Worm (Caenorhabditis elegans) whole organism, L1 larva: ENCODE measurements around the gene srlf-32.

Experiments used
- ces-1 ChIP-seq: fragments of 150-350 bp; optimal IDR thresholded peaks from 2 replicates; lab custom pipeline; 2014; ENCODE audit warnings: missing biosample characterization, missing genetic modification reagents, missing genetic modification characterization
- ets-5 ChIP-seq: fragments of 200-800 bp; sonication (Bioruptor generic); IDR thresholded peaks from 2 replicates; pipeline ENCODE4 v1.3.6; 2022; ENCODE audit warnings: missing genetic modification characterization, missing compliant biosample characterization
- fkh-8 ChIP-seq: sonication (generic microtip); optimal IDR thresholded peaks from 2 replicates; lab custom pipeline; 2016; ENCODE audit warnings: mild to moderate bottlenecking, missing genetic modification characterization, missing compliant biosample characterization
- hpl-2 ChIP-seq: fragments of 150-350 bp; optimal IDR thresholded peaks from 2 replicates; lab custom pipeline; 2014; ENCODE audit warnings: missing biosample characterization, missing genetic modification reagents, missing genetic modification characterization
- lin-39 ChIP-seq: fragments of 150-350 bp; optimal IDR thresholded peaks from 2 replicates; lab custom pipeline; 2014; ENCODE audit warnings: missing biosample characterization, missing genetic modification reagents, missing genetic modification characterization
- lir-3 ChIP-seq: sonication (generic microtip); optimal IDR thresholded peaks from 2 replicates; lab custom pipeline; 2016; ENCODE audit warnings: mild to moderate bottlenecking, missing genetic modification characterization, moderate library complexity, missing compliant biosample characterization; ENCODE audit not compliant: poor library complexity
- nhr-11 ChIP-seq: fragments of 150-350 bp; optimal IDR thresholded peaks from 2 replicates; lab custom pipeline; 2014; ENCODE audit warnings: missing biosample characterization, missing genetic modification characterization
- nhr-85 ChIP-seq: sonication (generic microtip); peaks from one replicate; lab custom pipeline; 2016; ENCODE audit warnings: missing genetic modification characterization, inconsistent platforms, missing compliant biosample characterization
- pag-3 ChIP-seq: sonication (generic microtip); optimal IDR thresholded peaks from 2 replicates; lab custom pipeline; 2017; ENCODE audit warnings: missing genetic modification characterization, mild to moderate bottlenecking, missing compliant biosample characterization, antibody characterized with exemption, borderline replicate concordance; ENCODE audit not compliant: insufficient read depth
- snu-23 ChIP-seq: sonication (generic microtip); optimal IDR thresholded peaks from 2 replicates; lab custom pipeline; 2016; ENCODE audit warnings: missing genetic modification characterization, missing compliant biosample characterization
- unc-98 ChIP-seq: fragments of 200-800 bp; sonication (Bioruptor generic); IDR thresholded peaks from 2 replicates; pipeline ENCODE4 v1.3.6; 2022; ENCODE audit warnings: missing genetic modification characterization, missing compliant biosample characterization

srlf-32 gene

DNA sequence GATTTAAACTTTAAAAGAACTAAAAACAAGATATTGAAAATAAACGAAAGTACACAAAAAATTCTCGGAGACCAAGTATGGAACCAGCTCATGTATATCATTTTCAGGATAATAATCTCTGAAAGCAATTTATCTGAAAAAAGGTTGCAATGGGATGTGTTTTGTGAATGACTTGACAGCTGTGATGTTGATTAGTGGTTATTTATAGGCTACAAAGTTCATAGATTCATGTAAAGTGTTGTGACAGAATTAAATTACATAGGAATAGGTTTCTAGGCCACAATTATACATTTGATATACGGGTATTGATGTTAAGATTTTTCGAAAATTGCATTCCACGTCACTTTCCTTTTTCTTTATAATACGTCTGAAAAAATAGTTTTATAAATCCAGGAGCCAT lies 39.5 kb downstream of the srlf-32 start, which contains the start of gene srj-1:
Gene srj-1, minus strand, starts transcription at position 101 of the 400 bp plus-strand sequence.
- TF ChIP-seq ets-5 (GFP tag; lab: Robert Waterston, UW) (no peak), lir-3 (tag; lab: Kevin White, UChicago) (no peak), hpl-2 (no peak), fkh-8 (tag; lab: Kevin White, UChicago) (peak; percentile 21), nhr-11 (tag; lab: Kevin White, UChicago) (peak; percentile 1), lin-39 (no peak)

DNA sequence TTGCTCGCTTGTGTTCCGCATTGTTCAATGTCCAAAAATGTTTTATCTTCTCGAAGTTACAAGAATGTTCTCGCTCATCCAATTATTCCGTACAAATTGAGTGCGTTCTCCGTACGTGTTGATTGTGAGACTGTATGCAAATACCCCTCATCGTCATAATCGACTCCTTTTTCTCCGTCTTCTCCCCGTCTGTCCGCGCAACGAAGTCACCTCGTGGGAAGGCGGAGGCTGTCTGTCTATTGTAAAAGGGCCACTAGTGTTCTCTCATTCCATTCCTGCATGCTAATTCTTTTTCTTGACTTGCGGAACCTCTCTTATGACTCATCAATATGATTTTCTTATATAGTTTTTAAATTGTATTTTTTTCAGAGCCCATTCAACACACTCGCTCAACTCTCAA lies 44.3 kb downstream of the srlf-32 start, which contains the start of gene ZK829.9:
Gene ZK829.9, plus strand, starts transcription at position 364 of the 400 bp plus-strand sequence.
- TF ChIP-seq unc-98 (no peak), nhr-85 (tag; lab: Kevin White, UChicago) (no peak), snu-23 (GFP tag; lab: Kevin White, UChicago) (no peak), ces-1 (GFP tag; lab: Kevin White, UChicago) (no peak), pag-3 (no peak)
- TF ChIP-seq, all 84 proteins: peak for 0
